Fruit fly (Drosophila melanogaster) whole organism: ENCODE results near the gene CG10560.

ENCODE experiments used
- CG8478 ChIP-seq: fragments of >200 bp; optimal IDR thresholded peaks from 2 replicates; lab custom pipeline; 2018; ENCODE audit warnings: inconsistent platforms
- Dll ChIP-seq: fragments of >200 bp; optimal IDR thresholded peaks from 2 replicates; lab custom pipeline; 2017
- pan ChIP-seq: fragments of >200 bp; optimal IDR thresholded peaks from 2 replicates; lab custom pipeline; 2017
- psq ChIP-seq: fragments of >200 bp; optimal IDR thresholded peaks from 2 replicates; lab custom pipeline; 2017
- usp ChIP-seq: fragments of >200 bp; optimal IDR thresholded peaks from 2 replicates; lab custom pipeline; 2017; ENCODE audit warnings: missing biosample characterization, missing genetic modification characterization, mixed read lengths

DNA sequence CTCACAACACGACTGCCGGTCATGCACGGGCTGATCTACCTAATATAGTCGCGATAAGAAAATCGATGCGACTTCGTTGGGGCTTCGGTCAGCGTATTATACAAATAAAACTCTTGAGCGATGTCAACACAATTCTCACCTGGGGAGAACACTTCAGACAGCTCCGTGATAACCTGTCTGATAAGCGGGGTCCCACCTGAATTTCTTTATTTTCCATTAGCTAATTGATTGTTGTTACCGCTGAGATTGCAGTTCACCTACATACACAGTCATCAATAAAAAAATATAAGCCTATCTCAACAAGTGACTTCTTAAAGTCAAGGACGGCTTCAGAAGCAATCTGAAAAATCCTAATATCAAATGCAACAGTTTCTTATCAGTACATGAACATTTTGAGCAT is 27.0 kb upstream of the CG10560 start, which contains the start of gene tobi:
- TF ChIP-seq psq (lab: Kevin White, UChicago) (no peak), CG8478 (lab: Kevin White, UChicago) (no peak), usp (GFP tag; lab: Kevin White, UChicago) (no peak), Dll (lab: Kevin White, UChicago) (no peak), pan (lab: Kevin White, UChicago) (no peak)
